Fruit fly (Drosophila melanogaster) whole organism, wandering third instar larva: Measurements from ENCODE around the gene TwdlJ.

ENCODE experiments used
- Abd-B ChIP-seq: fragments of >200 bp; optimal IDR thresholded peaks from 2 replicates; lab custom pipeline; 2017; ENCODE audit warnings: missing biosample characterization, missing genetic modification characterization
- CG32264 ChIP-seq: fragments of 200-800 bp; sonication (Bioruptor generic); optimal IDR thresholded peaks from 2 replicates; lab custom pipeline; 2016; ENCODE audit warnings: missing biosample characterization, missing genetic modification characterization
- CG9705 ChIP-seq: fragments of 200-800 bp; sonication (Bioruptor generic); optimal IDR thresholded peaks from 2 replicates; lab custom pipeline; 2018; ENCODE audit warnings: missing biosample characterization, mild to moderate bottlenecking, missing genetic modification characterization
- Dfd ChIP-seq: fragments of >200 bp; optimal IDR thresholded peaks from 2 replicates; lab custom pipeline; 2017; ENCODE audit warnings: missing biosample characterization, missing genetic modification characterization
- Dif ChIP-seq: fragments of 200-275, 200-300 bp; sonication (Bioruptor generic); optimal IDR thresholded peaks from 2 replicates; lab custom pipeline; 2018; ENCODE audit warnings: missing biosample characterization, missing genetic modification characterization; ENCODE audit not compliant: partially characterized antibody
- GATAd ChIP-seq: sonication (Bioruptor generic); optimal IDR thresholded peaks from 2 replicates; lab custom pipeline; 2016; ENCODE audit warnings: missing biosample characterization, missing genetic modification characterization
- HLH106 ChIP-seq: fragments of 200-800 bp; optimal IDR thresholded peaks from 3 replicates; lab custom pipeline; 2019; ENCODE audit warnings: missing biosample characterization, mild to moderate bottlenecking, missing genetic modification characterization, moderate library complexity
- Hnf4 ChIP-seq: fragments of 200-800 bp; sonication (Bioruptor generic); optimal IDR thresholded peaks from 2 replicates; lab custom pipeline; 2016; ENCODE audit warnings: missing biosample characterization, mild to moderate bottlenecking, missing genetic modification characterization
- Hr78 ChIP-seq: fragments of >200 bp; optimal IDR thresholded peaks from 2 replicates; lab custom pipeline; 2017; ENCODE audit warnings: missing biosample characterization, missing genetic modification characterization
- Hr83 ChIP-seq: fragments of 200-300 bp; sonication (Bioruptor generic); optimal IDR thresholded peaks from 2 replicates; lab custom pipeline; 2016; ENCODE audit warnings: missing biosample characterization, mild to moderate bottlenecking, missing genetic modification characterization, moderate library complexity; ENCODE audit not compliant: poor library complexity, severe bottlenecking
- Jra ChIP-seq: sonication (Bioruptor generic); optimal IDR thresholded peaks from 2 replicates; lab custom pipeline; 2016; ENCODE audit warnings: missing biosample characterization, missing genetic modification characterization
- Myc ChIP-seq: fragments of >200 bp; optimal IDR thresholded peaks from 2 replicates; lab custom pipeline; 2017
- Rel ChIP-seq, 2 experiments: fragments of 200-800 bp; sonication (Bioruptor generic) in 1 of 2; optimal IDR thresholded peaks; 2 replicates in 1 of 2; 3 replicates in 1 of 2; lab custom pipeline; 2016 to 2019; ENCODE audit warnings: mild to moderate bottlenecking in 2 of 2, missing biosample characterization in 2 of 2, missing genetic modification characterization in 2 of 2, moderate library complexity in 1 of 2
- br ChIP-seq: fragments of 200-800 bp; sonication (Bioruptor generic); optimal IDR thresholded peaks from 2 replicates; lab custom pipeline; 2016; ENCODE audit warnings: missing biosample characterization, missing genetic modification characterization
- dl ChIP-seq, 2 experiments: fragments of 175-275, 200-275 bp in 1 of 2; fragments of 200-275 bp in 1 of 2; sonication (Bioruptor generic); optimal IDR thresholded peaks; lab custom pipeline; 2018; ENCODE audit warnings: mild to moderate bottlenecking in 2 of 2, missing biosample characterization in 2 of 2, missing genetic modification characterization in 2 of 2, moderate library complexity in 2 of 2; ENCODE audit not compliant: partially characterized antibody in 2 of 2, insufficient read depth in 1 of 2
- dsf ChIP-seq: sonication (Bioruptor generic); optimal IDR thresholded peaks from 2 replicates; lab custom pipeline; 2016; ENCODE audit warnings: missing biosample characterization, missing genetic modification characterization, borderline replicate concordance
- ey ChIP-seq: fragments of 200-800 bp; sonication (Bioruptor generic); optimal IDR thresholded peaks from 2 replicates; lab custom pipeline; 2016; ENCODE audit warnings: missing biosample characterization, missing genetic modification characterization
- foxo ChIP-seq, 2 experiments: fragments of 200-800 bp; sonication (Bioruptor generic); optimal IDR thresholded peaks; 2 replicates in 1 of 2; 3 replicates in 1 of 2; lab custom pipeline; 2016 to 2017; ENCODE audit warnings: missing biosample characterization in 2 of 2, missing genetic modification characterization in 2 of 2
- h ChIP-seq: fragments of 200-800 bp; sonication (Bioruptor generic); optimal IDR thresholded peaks from 3 replicates; lab custom pipeline; 2016; ENCODE audit warnings: missing biosample characterization, mild to moderate bottlenecking, missing genetic modification characterization
- jim ChIP-seq: fragments of 175-275, 200-325 bp; sonication (Bioruptor generic); optimal IDR thresholded peaks from 2 replicates; lab custom pipeline; 2016; ENCODE audit warnings: missing biosample characterization, mild to moderate bottlenecking, missing genetic modification characterization
- lola ChIP-seq: fragments of >200 bp; optimal IDR thresholded peaks from 2 replicates; lab custom pipeline; 2017; ENCODE audit warnings: missing biosample characterization, missing genetic modification characterization
- pan ChIP-seq: fragments of >200 bp; optimal IDR thresholded peaks from 2 replicates; lab custom pipeline; 2017
- rgr ChIP-seq: fragments of 200-800 bp; sonication (Bioruptor generic); optimal IDR thresholded peaks from 3 replicates; lab custom pipeline; 2016; ENCODE audit warnings: missing biosample characterization, mild to moderate bottlenecking, missing genetic modification characterization
- sage ChIP-seq: fragments of 200-800 bp; sonication (Bioruptor generic); optimal IDR thresholded peaks from 2 replicates; lab custom pipeline; 2016; ENCODE audit warnings: missing biosample characterization, mild to moderate bottlenecking, missing genetic modification characterization
- tai ChIP-seq: sonication (Bioruptor generic); optimal IDR thresholded peaks from 2 replicates; lab custom pipeline; 2016; ENCODE audit warnings: missing biosample characterization, missing genetic modification characterization
- usp ChIP-seq: fragments of >200 bp; optimal IDR thresholded peaks from 2 replicates; lab custom pipeline; 2017; ENCODE audit warnings: missing biosample characterization, missing genetic modification characterization
- woc ChIP-seq: sonication (Bioruptor generic); optimal IDR thresholded peaks from 2 replicates; lab custom pipeline; 2016; ENCODE audit warnings: missing biosample characterization, mild to moderate bottlenecking, missing genetic modification characterization

Gene TwdlJ

dm6 chr3R:26615428-26615827, 14.3 kb upstream of the TwdlJ start:
- no peak for TF ChIP-seq Hr78 (GFP tag; lab: Kevin White, UChicago)

- TF ChIP-seq woc: no peak
- no peak for TF ChIP-seq dl (GFP tag; optimal IDR thresholded peaks at IDR 0.05; lab: Kevin White, UChicago; ENCODE audit: insufficient read depth in 1 of 2, partially characterized antibody in 2 of 2)
- TF ChIP-seq Dif (GFP tag; lab: Kevin White, UChicago): no peak
- TF ChIP-seq Hr83 (GFP tag; lab: Kevin White, UChicago): no peak
- TF ChIP-seq Jra: no peak
- no peak for TF ChIP-seq Rel (GFP tag; optimal IDR thresholded peaks at IDR 0.05; lab: Kevin White, UChicago)
- TF ChIP-seq Rel (tag; optimal IDR thresholded peaks at IDR 0.05; lab: Kevin White, UChicago): no peak
- TF ChIP-seq Hr78 (GFP tag; lab: Kevin White, UChicago): no peak
- no peak for TF ChIP-seq HLH106 (tag; lab: Kevin White, UChicago)
- TF ChIP-seq Dfd (GFP tag; lab: Kevin White, UChicago): no peak
Measured at dm6 chr3R:26618818-26619217, 10.9 kb upstream of the TwdlJ start, which contains the start of gene TwdlM. Gene TwdlM, plus strand, starts transcription at chr3R:26619118.

dm6 chr3R:26621314-26621813, 8.4 kb upstream of the TwdlJ start, which contains the start of gene TwdlP:
Gene TwdlP, minus strand, starts transcription at chr3R:26621364.
- TF ChIP-seq GATAd (GFP tag; lab: Kevin White, UChicago) (no peak), h (no peak), jim (GFP tag; lab: Kevin White, UChicago) (no peak), tai (GFP tag; lab: Kevin White, UChicago) (no peak), CG9705 (no peak), rgr (GFP tag; lab: Kevin White, UChicago) (no peak), CG32264 (GFP tag; lab: Kevin White, UChicago) (no peak), dsf (GFP tag; lab: Kevin White, UChicago) (no peak), pan (lab: Kevin White, UChicago) (no peak), HLH106 (tag; lab: Kevin White, UChicago) (no peak), br (GFP tag; lab: Kevin White, UChicago) (no peak), Dif (GFP tag; lab: Kevin White, UChicago) (no peak), usp (no peak), sage (GFP tag; lab: Kevin White, UChicago) (no peak), Rel (GFP tag; optimal IDR thresholded peaks at IDR 0.05; lab: Kevin White, UChicago) (no peak), Rel (tag; optimal IDR thresholded peaks at IDR 0.05; lab: Kevin White, UChicago) (no peak), Abd-B (GFP tag; lab: Kevin White, UChicago) (no peak), Hr78 (GFP tag; lab: Kevin White, UChicago) (no peak), Jra (no peak), Dfd (GFP tag; lab: Kevin White, UChicago) (no peak), Hr83 (GFP tag; lab: Kevin White, UChicago) (no peak)

dm6 chr3R:26623493-26623956, 6.2 kb upstream of the TwdlJ start, which contains the start of gene TwdlB:
Gene TwdlB, minus strand, starts transcription at chr3R:26623543.
- TF ChIP-seq CG9705: no peak
- TF ChIP-seq jim (GFP tag; lab: Kevin White, UChicago): no peak

dm6 chr3R:26625552-26625951, 4.2 kb upstream of the TwdlJ start, which contains the start of gene TwdlL:
Gene TwdlL, minus strand, starts transcription at chr3R:26625652.
- TF ChIP-seq Hnf4: no peak
- no peak for TF ChIP-seq foxo (GFP tag; optimal IDR thresholded peaks at IDR 0.05; lab: Kevin White, UChicago)
- TF ChIP-seq dl (GFP tag; optimal IDR thresholded peaks at IDR 0.05; lab: Kevin White, UChicago; ENCODE audit: insufficient read depth in 1 of 2, partially characterized antibody in 2 of 2): no peak
- no peak for TF ChIP-seq Myc (lab: Kevin White, UChicago)
- TF ChIP-seq, all 38 proteins: peak for 0

- TF ChIP-seq woc (no peak), GATAd (GFP tag; lab: Kevin White, UChicago) (no peak), ey (GFP tag; lab: Kevin White, UChicago) (no peak), lola (no peak)
Measured at dm6 chr3R:26626638-26627037, 3.1 kb upstream of the TwdlJ start, which contains the start of gene TwdlO. Gene TwdlO, minus strand, starts transcription at chr3R:26626738.
